ENCODE assay signal across 1 fruit fly cellular context in the genomic region with DNA sequence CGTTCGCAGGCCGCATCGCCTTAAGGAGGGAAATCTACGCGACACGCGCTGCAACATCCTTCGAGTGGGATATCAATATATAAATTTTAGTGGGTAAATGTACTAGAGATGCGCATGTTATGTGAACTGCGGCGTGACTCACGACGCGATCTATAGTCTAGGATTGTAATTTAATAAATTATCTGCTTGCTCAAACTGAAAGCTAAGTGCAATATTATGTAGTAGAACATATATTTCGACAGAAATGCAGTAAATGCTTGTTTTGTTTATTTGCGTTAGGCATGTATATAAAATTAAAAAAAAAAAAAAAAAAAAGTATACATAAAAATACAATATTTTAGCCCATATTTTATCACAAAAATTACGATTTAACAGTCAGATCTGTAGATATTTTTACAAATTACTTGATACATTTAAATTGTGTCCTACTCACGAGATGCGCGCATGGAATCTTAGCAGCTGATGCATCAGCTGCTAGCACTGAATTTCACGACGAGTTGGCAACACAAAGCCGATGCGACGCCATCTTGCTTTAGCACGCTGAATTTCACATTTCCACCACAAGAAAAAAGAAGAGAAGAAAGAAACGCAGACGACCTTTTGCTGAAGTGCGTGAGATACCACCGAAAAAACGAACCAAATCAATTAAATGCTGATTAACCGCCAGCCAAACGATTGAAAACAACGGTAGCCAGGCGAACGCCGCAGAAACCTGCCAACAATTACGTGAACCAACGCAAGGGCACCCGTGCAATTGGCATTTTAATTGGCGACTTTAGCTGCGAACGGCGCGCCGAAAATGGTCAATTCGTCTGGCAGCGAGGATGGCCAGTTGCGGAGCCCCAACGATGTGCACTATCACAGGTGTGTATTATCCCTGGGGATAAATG.
A peak's percentile ranks its signal among the peaks of the same experiment; 100 is the strongest.
TF ChIP-seq lines count a peak whose summit lies in the region.

A gene (minus strand): TSS at position 507 of the 890 bp plus-strand sequence.
A gene (plus strand): TSS at position 528 of the 890 bp plus-strand sequence.

TF ChIP-seq in whole organism, embryonic, 481 proteins besides CTCF, POLR2A, EP300 and RAD21 (continued from another document and continues in another):
- TF ChIP-seq ftz-f1 (GFP tag; optimal IDR thresholded peaks at IDR 0.05; lab: Kevin White, UChicago) (no peak), her (GFP tag; optimal IDR thresholded peaks at IDR 0.05; lab: Kevin White, UChicago) (no peak), zfh1 (GFP tag; IDR thresholded peaks at IDR 0.05; lab: Robert Waterston, UW) (0 out of 3 replicates have a peak, but pooled peaks have one; percentile 47), CG1603 (tag; optimal IDR thresholded peaks at IDR 0.05; lab: Kevin White, UChicago) (no peak), Dll (GFP tag; IDR thresholded peaks at IDR 0.05; lab: Robert Waterston, UW; ENCODE audit: partially characterized antibody) (peak; percentile 90), gfzf (GFP tag; optimal IDR thresholded peaks at IDR 0.05; lab: Kevin White, UChicago) (no peak), CG30431 (GFP tag; optimal IDR thresholded peaks at IDR 0.05; lab: Kevin White, UChicago) (no peak), D (optimal IDR thresholded peaks at IDR 0.05; lab: Kevin White, UChicago) (no peak), D (GFP tag; optimal IDR thresholded peaks at IDR 0.05; lab: Kevin White, UChicago) (peak; percentile 28), tio (GFP tag; optimal IDR thresholded peaks at IDR 0.05; lab: Kevin White, UChicago) (peak; percentile 58), CG17361 (GFP tag; IDR thresholded peaks at IDR 0.05; lab: Robert Waterston, UW) (no peak), Max (GFP tag; optimal IDR thresholded peaks at IDR 0.05; lab: Kevin White, UChicago) (peak; percentile 59), CG32767 (GFP tag; IDR thresholded peaks at IDR 0.05; lab: Robert Waterston, UW) (no peak), CG7271 (tag; optimal IDR thresholded peaks at IDR 0.05; lab: Kevin White, UChicago) (no peak), gcm2 (GFP tag; optimal IDR thresholded peaks at IDR 0.05; lab: Kevin White, UChicago) (no peak), insv (GFP tag; optimal IDR thresholded peaks at IDR 0.05; lab: Kevin White, UChicago) (no peak), CG11504 (tag; optimal IDR thresholded peaks at IDR 0.05; lab: Kevin White, UChicago) (peak; percentile 41), CG6689 (GFP tag; IDR thresholded peaks at IDR 0.05; lab: Robert Waterston, UW) (peak; percentile 65), CG1024 (GFP tag; IDR thresholded peaks at IDR 0.05; lab: Robert Waterston, UW) (no peak), org-1 (GFP tag; optimal IDR thresholded peaks at IDR 0.05; lab: Kevin White, UChicago) (no peak), fd3F (GFP tag; optimal IDR thresholded peaks at IDR 0.05; lab: Kevin White, UChicago) (no peak), pfk (GFP tag; optimal IDR thresholded peaks at IDR 0.05; lab: Kevin White, UChicago) (no peak), CG10565 (GFP tag; optimal IDR thresholded peaks at IDR 0.05; lab: Kevin White, UChicago) (no peak), fd102C (GFP tag; optimal IDR thresholded peaks at IDR 0.05; lab: Kevin White, UChicago) (no peak), CG14014 (GFP tag; IDR thresholded peaks at IDR 0.05; lab: Robert Waterston, UW) (no peak; the same call in 1 of the 2 replicates), unc-4 (GFP tag; IDR thresholded peaks at IDR 0.05; lab: Robert Waterston, UW; ENCODE audit: partially characterized antibody) (peak; percentile 73), Sox102F (GFP tag; optimal IDR thresholded peaks at IDR 0.05; lab: Kevin White, UChicago) (peak; percentile 8), eyg (GFP tag; optimal IDR thresholded peaks at IDR 0.05; lab: Kevin White, UChicago) (no peak), sc (optimal IDR thresholded peaks at IDR 0.05; lab: Kevin White, UChicago) (no peak), sc (GFP tag; optimal IDR thresholded peaks at IDR 0.05; lab: Kevin White, UChicago) (no peak), lmd (GFP tag; IDR thresholded peaks at IDR 0.05; lab: Robert Waterston, UW) (0 out of 2 replicates have a peak, but pooled peaks have one; percentile 17), eve (GFP tag; optimal IDR thresholded peaks at IDR 0.05; lab: Kevin White, UChicago) (no peak), CG15601 (tag; optimal IDR thresholded peaks at IDR 0.05; lab: Kevin White, UChicago) (no peak), CG17802 (tag; optimal IDR thresholded peaks at IDR 0.05; lab: Kevin White, UChicago) (no peak), kay (GFP tag; optimal IDR thresholded peaks at IDR 0.05; lab: Kevin White, UChicago) (peak; percentile 25), CG9876 (GFP tag; optimal IDR thresholded peaks at IDR 0.05; lab: Kevin White, UChicago) (no peak), CG5245 (GFP tag; optimal IDR thresholded peaks at IDR 0.05; lab: Kevin White, UChicago) (no peak), ara (GFP tag; IDR thresholded peaks at IDR 0.05; lab: Robert Waterston, UW) (no peak), sens-2 (GFP tag; IDR thresholded peaks at IDR 0.05; lab: Robert Waterston, UW) (no peak), C15 (GFP tag; IDR thresholded peaks at IDR 0.05; lab: Robert Waterston, UW) (no peak), sisA (GFP tag; IDR thresholded peaks at IDR 0.05; lab: Robert Waterston, UW) (peak; percentile 29; the same call in 1 of the 2 replicates), Oli (tag; optimal IDR thresholded peaks at IDR 0.05; lab: Kevin White, UChicago) (peak; percentile 28), da (GFP tag; optimal IDR thresholded peaks at IDR 0.05; lab: Kevin White, UChicago) (no peak), aop (GFP tag; IDR thresholded peaks at IDR 0.05; lab: Robert Waterston, UW) (no peak), CG4707 (GFP tag; optimal IDR thresholded peaks at IDR 0.05; lab: Kevin White, UChicago) (no peak), Poxn (GFP tag; IDR thresholded peaks at IDR 0.05; lab: Robert Waterston, UW) (no peak), sd (tag; optimal IDR thresholded peaks at IDR 0.05; lab: Kevin White, UChicago) (no peak), CG11247 (GFP tag; IDR thresholded peaks at IDR 0.05; lab: Robert Waterston, UW) (no peak), gt (GFP tag; IDR thresholded peaks at IDR 0.05; lab: Robert Waterston, UW) (no peak), CG10979 (tag; optimal IDR thresholded peaks at IDR 0.05; lab: Kevin White, UChicago) (peak; percentile 10), CG14710 (tag; optimal IDR thresholded peaks at IDR 0.05; lab: Kevin White, UChicago) (peak; percentile 37), tin (GFP tag; optimal IDR thresholded peaks at IDR 0.05; lab: Kevin White, UChicago) (peak; percentile 63), CG16815 (GFP tag; optimal IDR thresholded peaks at IDR 0.05; lab: Kevin White, UChicago) (no peak), Chrac-16 (GFP tag; optimal IDR thresholded peaks at IDR 0.05; lab: Kevin White, UChicago) (peak; percentile 60), Dek (tag; optimal IDR thresholded peaks at IDR 0.05; lab: Kevin White, UChicago) (peak; percentile 36), CG33557 (GFP tag; optimal IDR thresholded peaks at IDR 0.05; lab: Kevin White, UChicago) (no peak), rib (GFP tag; IDR thresholded peaks at IDR 0.05; lab: Robert Waterston, UW) (no peak), CG17385 (GFP tag; optimal IDR thresholded peaks at IDR 0.05; lab: Kevin White, UChicago) (peak; percentile 32), NK7.1 (GFP tag; optimal IDR thresholded peaks at IDR 0.05; lab: Kevin White, UChicago) (no peak), Deaf1 (tag; optimal IDR thresholded peaks at IDR 0.05; lab: Kevin White, UChicago) (no peak), vnd (GFP tag; IDR thresholded peaks at IDR 0.05; lab: Robert Waterston, UW; ENCODE audit: partially characterized antibody) (peak; percentile 61), E2f2 (GFP tag; IDR thresholded peaks at IDR 0.05; lab: Robert Waterston, UW) (no peak), CG31441 (GFP tag; IDR thresholded peaks at IDR 0.05; lab: Robert Waterston, UW) (0 out of 2 replicates have a peak, but pooled peaks have one; percentile 33), CG10543 (GFP tag; optimal IDR thresholded peaks at IDR 0.05; lab: Kevin White, UChicago) (no peak), CG2875 (GFP tag; optimal IDR thresholded peaks at IDR 0.05; lab: Kevin White, UChicago) (no peak), CG7839 (tag; optimal IDR thresholded peaks at IDR 0.05; lab: Kevin White, UChicago) (peak; percentile 30), amos (GFP tag; IDR thresholded peaks at IDR 0.05; lab: Robert Waterston, UW; ENCODE audit: partially characterized antibody) (peak; percentile 55), CG32532 (GFP tag; IDR thresholded peaks at IDR 0.05; lab: Robert Waterston, UW) (peak; percentile 50; the same call in 1 of the 2 replicates), twi (tag; optimal IDR thresholded peaks at IDR 0.05; lab: Kevin White, UChicago) (no peak), Sox100B (GFP tag; optimal IDR thresholded peaks at IDR 0.05; lab: Kevin White, UChicago) (peak; percentile 59), Fer1 (GFP tag; optimal IDR thresholded peaks at IDR 0.05; lab: Kevin White, UChicago) (peak; percentile 47), GATAe (GFP tag; conservative IDR thresholded peaks at IDR 0.05; lab: Robert Waterston, UW) (no peak), CG10321 (GFP tag; IDR thresholded peaks at IDR 0.05; lab: Robert Waterston, UW) (no peak), fd64A (GFP tag; optimal IDR thresholded peaks at IDR 0.05; lab: Kevin White, UChicago) (no peak), Xbp1 (GFP tag; optimal IDR thresholded peaks at IDR 0.05; lab: Kevin White, UChicago) (peak; percentile 70), CG1792 (GFP tag; optimal IDR thresholded peaks at IDR 0.05; lab: Kevin White, UChicago) (no peak), Mes4 (GFP tag; optimal IDR thresholded peaks at IDR 0.05; lab: Kevin White, UChicago) (no peak), Scr (GFP tag; IDR thresholded peaks at IDR 0.05; lab: Robert Waterston, UW; ENCODE audit: partially characterized antibody) (peak; percentile 78), Nf-YA (GFP tag; IDR thresholded peaks at IDR 0.05; lab: Robert Waterston, UW) (no peak), trh (GFP tag; optimal IDR thresholded peaks at IDR 0.05; lab: Kevin White, UChicago) (no peak), Dip2 (GFP tag; IDR thresholded peaks at IDR 0.05; lab: Robert Waterston, UW) (no peak), pum (GFP tag; optimal IDR thresholded peaks at IDR 0.05; lab: Kevin White, UChicago) (no peak), HmgZ (tag; optimal IDR thresholded peaks at IDR 0.05; lab: Kevin White, UChicago) (no peak), Mad (GFP tag; optimal IDR thresholded peaks at IDR 0.05; lab: Kevin White, UChicago) (no peak), Aef1 (GFP tag; IDR thresholded peaks at IDR 0.05; lab: Robert Waterston, UW) (0 out of 3 replicates have a peak, but pooled peaks have one; percentile 22), exex (tag; optimal IDR thresholded peaks at IDR 0.05; lab: Kevin White, UChicago) (no peak), cwo (GFP tag; optimal IDR thresholded peaks at IDR 0.05; lab: Kevin White, UChicago) (peak; percentile 7), CG7556 (GFP tag; optimal IDR thresholded peaks at IDR 0.05; lab: Kevin White, UChicago) (no peak), yki (optimal IDR thresholded peaks at IDR 0.05; lab: Kevin White, UChicago) (no peak), vfl (GFP tag; optimal IDR thresholded peaks at IDR 0.05; lab: Kevin White, UChicago) (peak; percentile 2), slou (GFP tag; optimal IDR thresholded peaks at IDR 0.05; lab: Kevin White, UChicago) (peak; percentile 30), Dad (GFP tag; optimal IDR thresholded peaks at IDR 0.05; lab: Kevin White, UChicago) (no peak), Jarid2 (GFP tag; optimal IDR thresholded peaks at IDR 0.05; lab: Kevin White, UChicago) (no peak), knrl (GFP tag; IDR thresholded peaks at IDR 0.05; lab: Robert Waterston, UW; ENCODE audit: partially characterized antibody) (peak; percentile 74; the same call in 2 of the 3 replicates), fd96Cb (tag; optimal IDR thresholded peaks at IDR 0.05; lab: Kevin White, UChicago) (no peak), ATbp (GFP tag; optimal IDR thresholded peaks at IDR 0.05; lab: Kevin White, UChicago) (no peak), lola (GFP tag; optimal IDR thresholded peaks at IDR 0.05; lab: Kevin White, UChicago) (peak in 1 of 3 experiments; percentile 20), ranshi (GFP tag; IDR thresholded peaks at IDR 0.05; lab: Robert Waterston, UW) (no peak), ham (GFP tag; IDR thresholded peaks at IDR 0.05; lab: Robert Waterston, UW) (no peak), caup (GFP tag; optimal IDR thresholded peaks at IDR 0.05; lab: Kevin White, UChicago; ENCODE audit: severe bottlenecking) (no peak), CG6854 (GFP tag; optimal IDR thresholded peaks at IDR 0.05; lab: Kevin White, UChicago) (no peak), NC2β (GFP tag; optimal IDR thresholded peaks at IDR 0.05; lab: Kevin White, UChicago) (no peak), Abd-B (GFP tag; optimal IDR thresholded peaks at IDR 0.05; lab: Kevin White, UChicago) (no peak), Doc3 (GFP tag; IDR thresholded peaks at IDR 0.05; lab: Robert Waterston, UW; ENCODE audit: partially characterized antibody) (peak; percentile 75), fu2 (GFP tag; optimal IDR thresholded peaks at IDR 0.05; lab: Kevin White, UChicago) (no peak), Vsx1 (GFP tag; optimal IDR thresholded peaks at IDR 0.05; lab: Kevin White, UChicago) (no peak), CG10267 (tag; optimal IDR thresholded peaks at IDR 0.05; lab: Kevin White, UChicago) (peak; percentile 31), Ssrp (tag; optimal IDR thresholded peaks at IDR 0.05; lab: Kevin White, UChicago) (peak; percentile 23), nau (GFP tag; optimal IDR thresholded peaks at IDR 0.05; lab: Kevin White, UChicago) (no peak), CG2712 (tag; optimal IDR thresholded peaks at IDR 0.05; lab: Kevin White, UChicago) (peak; percentile 60), CG34422 (GFP tag; IDR thresholded peaks at IDR 0.05; lab: Robert Waterston, UW) (no peak), toy (GFP tag; IDR thresholded peaks at IDR 0.05; lab: Robert Waterston, UW) (no peak), Tbp (GFP tag; optimal IDR thresholded peaks at IDR 0.05; lab: Kevin White, UChicago) (no peak), CG10431 (GFP tag; optimal IDR thresholded peaks at IDR 0.05; lab: Kevin White, UChicago) (peak; percentile 7), Atf-2 (GFP tag; optimal IDR thresholded peaks at IDR 0.05; lab: Kevin White, UChicago) (no peak), odd (GFP tag; optimal IDR thresholded peaks at IDR 0.05; lab: Kevin White, UChicago) (peak; percentile 13), grau (tag; optimal IDR thresholded peaks at IDR 0.05; lab: Kevin White, UChicago) (peak; percentile 39), sens (GFP tag; lab: Kevin White, UChicago) (peak; percentile 90), Lim3 (GFP tag; IDR thresholded peaks at IDR 0.05; lab: Robert Waterston, UW) (no peak), CG12155 (GFP tag; optimal IDR thresholded peaks at IDR 0.05; lab: Kevin White, UChicago) (peak; percentile 53), CG3726 (GFP tag; IDR thresholded peaks at IDR 0.05; lab: Robert Waterston, UW) (no peak), Asciz (GFP tag; optimal IDR thresholded peaks at IDR 0.05; lab: Kevin White, UChicago) (peak; percentile 22), crp (GFP tag; optimal IDR thresholded peaks at IDR 0.05; lab: Kevin White, UChicago) (peak; percentile 95 to 96)
